Worm (Caenorhabditis elegans): Measurements from ENCODE around the gene irld-49.

ce11 chrII:2929846-2930245 lies 14.1 kb upstream of the irld-49 start:
- TF ChIP-seq unc-62 (GFP tag; optimal IDR thresholded peaks at IDR 0.05) (no peak), efl-1 (GFP tag; optimal IDR thresholded peaks at IDR 0.05) (no peak), lsy-27 (tag; optimal IDR thresholded peaks at IDR 0.05; ENCODE audit: borderline replicate concordance, insufficient read depth) (no peak), nhr-90 (tag; optimal IDR thresholded peaks at IDR 0.05) (no peak), pha-4 (tag; optimal IDR thresholded peaks at IDR 0.05) (no peak), madf-6 (GFP tag; IDR thresholded peaks at IDR 0.05) (no peak), ama-1 (optimal IDR thresholded peaks at IDR 0.05) (no peak), ama-1 (GFP tag; optimal IDR thresholded peaks at IDR 0.05) (no peak), madf-10 (tag; optimal IDR thresholded peaks at IDR 0.05) (no peak), lin-54 (GFP tag; optimal IDR thresholded peaks at IDR 0.05) (no peak), F57C9.4 (tag; optimal IDR thresholded peaks at IDR 0.05) (no peak)
